Fruit fly (Drosophila melanogaster): ENCODE results near the gene Fur1.
A peak's percentile ranks its signal among the peaks of the same experiment; 100 is the strongest.

Fur1 gene

DNA sequence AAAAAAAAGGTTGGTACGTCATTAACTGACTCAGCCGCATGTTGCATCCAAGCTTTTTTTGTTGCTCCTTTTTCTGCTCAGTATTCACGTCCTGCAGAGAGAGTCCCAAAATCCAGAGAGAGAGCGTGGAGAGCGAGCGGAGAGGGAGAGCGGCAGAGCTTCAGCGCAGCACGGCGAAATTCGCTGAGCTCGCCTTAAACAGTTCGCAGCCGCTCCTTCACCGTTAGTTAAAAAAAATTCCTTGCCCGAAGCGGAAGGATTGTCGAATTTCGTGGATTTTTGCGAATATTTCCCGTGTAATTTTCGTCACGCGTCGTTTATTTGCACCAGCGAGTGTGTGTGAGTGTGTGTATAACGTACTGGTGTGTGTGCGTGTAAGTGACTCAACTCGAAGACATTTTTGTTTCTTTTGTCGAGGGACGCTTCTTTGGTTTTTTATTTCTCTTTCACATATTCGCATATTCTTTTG is 45.3 kb upstream of the Fur1 start (continued):
- peak; percentile 65; the same call in 2 of the 3 replicates for TF ChIP-seq CG6163 (GFP tag; IDR thresholded peaks at IDR 0.05)
- no peak for TF ChIP-seq CG10669 (GFP tag; optimal IDR thresholded peaks at IDR 0.05)
- no peak for TF ChIP-seq acj6 (GFP tag; optimal IDR thresholded peaks at IDR 0.05)
- TF ChIP-seq CG31627 (GFP tag; optimal IDR thresholded peaks at IDR 0.05) = no peak
- TF ChIP-seq fd85E (GFP tag; optimal IDR thresholded peaks at IDR 0.05) = no peak
- TF ChIP-seq CG1621 (tag; optimal IDR thresholded peaks at IDR 0.05) = peak; percentile 14
- TF ChIP-seq spab (GFP tag; optimal IDR thresholded peaks at IDR 0.05) = peak; percentile 37
- no peak for TF ChIP-seq lz (GFP tag; optimal IDR thresholded peaks at IDR 0.05)
- no peak for TF ChIP-seq Sox14 (GFP tag; optimal IDR thresholded peaks at IDR 0.05)
- TF ChIP-seq CG11902 (GFP tag; optimal IDR thresholded peaks at IDR 0.05) = no peak
- TF ChIP-seq CG9139 (GFP tag; optimal IDR thresholded peaks at IDR 0.05) = peak; percentile 64
- TF ChIP-seq CG6854 (GFP tag; optimal IDR thresholded peaks at IDR 0.05) = peak; percentile 65
- peak; percentile 73 for TF ChIP-seq Eip78C (GFP tag)
- peak; percentile 21 for TF ChIP-seq net (GFP tag; optimal IDR thresholded peaks at IDR 0.05)
- TF ChIP-seq dsx (GFP tag; optimal IDR thresholded peaks at IDR 0.05; ENCODE audit: poor library complexity, severe bottlenecking) = peak; percentile 28

DNA sequence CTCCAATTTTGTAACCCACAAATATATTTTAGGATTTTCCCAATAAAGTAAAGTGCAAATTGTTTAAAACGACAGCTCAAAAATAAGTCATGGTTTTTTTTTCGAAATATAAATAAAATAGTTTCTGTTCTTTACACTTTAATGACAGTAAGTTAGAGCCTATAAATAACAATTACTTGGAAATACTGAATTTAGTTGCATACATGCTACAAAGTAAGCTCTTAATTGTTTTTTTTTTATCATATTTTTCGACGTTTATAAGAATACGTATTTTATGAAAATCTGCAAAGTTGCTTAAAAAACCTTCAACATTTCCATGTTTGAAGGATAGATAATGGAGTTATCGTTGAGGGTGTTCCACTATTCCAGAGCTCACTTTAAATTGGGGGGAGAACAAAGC is 44.7 kb upstream of the Fur1 start:
- TF ChIP-seq CG8632 (GFP tag; optimal IDR thresholded peaks at IDR 0.05) = no peak
- TF ChIP-seq CG8319 (GFP tag; optimal IDR thresholded peaks at IDR 0.05) = no peak
- no peak for TF ChIP-seq CG6854 (GFP tag; optimal IDR thresholded peaks at IDR 0.05)
- no peak for TF ChIP-seq Ets96B (tag; optimal IDR thresholded peaks at IDR 0.05)
- TF ChIP-seq CG1621 (tag; optimal IDR thresholded peaks at IDR 0.05) = no peak
- no peak for TF ChIP-seq vri (GFP tag; optimal IDR thresholded peaks at IDR 0.05)
- peak; percentile 17 for TF ChIP-seq Hr4 (GFP tag; optimal IDR thresholded peaks at IDR 0.05)
- no peak for TF ChIP-seq CG6276 (GFP tag; optimal IDR thresholded peaks at IDR 0.05)
- peak; percentile 12 for TF ChIP-seq Met (GFP tag; optimal IDR thresholded peaks at IDR 0.05)
- no peak for TF ChIP-seq Gug (GFP tag; IDR thresholded peaks at IDR 0.05)
- no peak for TF ChIP-seq ss (GFP tag; optimal IDR thresholded peaks at IDR 0.05)
- peak; percentile 36 for TF ChIP-seq pdm3 (GFP tag; optimal IDR thresholded peaks at IDR 0.05)
- no peak for TF ChIP-seq Lpt (GFP tag; optimal IDR thresholded peaks at IDR 0.05)
- peak; percentile 7 for TF ChIP-seq achi (GFP tag; optimal IDR thresholded peaks at IDR 0.05)
- TF ChIP-seq CG11294 (GFP tag; IDR thresholded peaks at IDR 0.05) = no peak
- TF ChIP-seq CG7368 (GFP tag; optimal IDR thresholded peaks at IDR 0.05) = no peak
- peak; percentile 16 for TF ChIP-seq CG34406 (GFP tag; optimal IDR thresholded peaks at IDR 0.05)
- no peak for TF ChIP-seq CG8119 (GFP tag; IDR thresholded peaks at IDR 0.05)
- peak; percentile 18 for TF ChIP-seq Hr39 (GFP tag; optimal IDR thresholded peaks at IDR 0.05)
- no peak for TF ChIP-seq Ets21C (GFP tag; optimal IDR thresholded peaks at IDR 0.05)
- no peak for TF ChIP-seq cyc (GFP tag; optimal IDR thresholded peaks at IDR 0.05)
- TF ChIP-seq Smox (GFP tag; optimal IDR thresholded peaks at IDR 0.05) = peak; percentile 22
- no peak for TF ChIP-seq fd59A (GFP tag; optimal IDR thresholded peaks at IDR 0.05)
- TF ChIP-seq topi (GFP tag; optimal IDR thresholded peaks at IDR 0.05) = peak; percentile 26
- no peak for TF ChIP-seq CG4318 (GFP tag; optimal IDR thresholded peaks at IDR 0.05)
- TF ChIP-seq Sox15 (GFP tag; optimal IDR thresholded peaks at IDR 0.05) = peak; percentile 7
- TF ChIP-seq CG3032 (tag; optimal IDR thresholded peaks at IDR 0.05) = no peak
- no peak for TF ChIP-seq CG32006 (GFP tag; optimal IDR thresholded peaks at IDR 0.05)
- no peak for TF ChIP-seq CG16779 (tag; optimal IDR thresholded peaks at IDR 0.05)
- no peak for TF ChIP-seq CG3919 (GFP tag; optimal IDR thresholded peaks at IDR 0.05)
- TF ChIP-seq CG15336 (GFP tag; IDR thresholded peaks at IDR 0.05) = no peak
- TF ChIP-seq dac (GFP tag; optimal IDR thresholded peaks at IDR 0.05) = no peak
- peak; percentile 31 for TF ChIP-seq CG31627 (GFP tag; optimal IDR thresholded peaks at IDR 0.05)
- TF ChIP-seq acj6 (GFP tag; optimal IDR thresholded peaks at IDR 0.05) = no peak
- no peak for TF ChIP-seq Sox102F (GFP tag; optimal IDR thresholded peaks at IDR 0.05)
- TF ChIP-seq dsx (GFP tag; optimal IDR thresholded peaks at IDR 0.05; ENCODE audit: poor library complexity, severe bottlenecking) = no peak
- TF ChIP-seq net (GFP tag; optimal IDR thresholded peaks at IDR 0.05) = no peak
- TF ChIP-seq spab (GFP tag; optimal IDR thresholded peaks at IDR 0.05) = no peak
- no peak for TF ChIP-seq CG6808 (GFP tag; optimal IDR thresholded peaks at IDR 0.05)
- peak; percentile 15 for TF ChIP-seq Eip75B (GFP tag; optimal IDR thresholded peaks at IDR 0.05)
- TF ChIP-seq svp (GFP tag) = peak; percentile 59
- peak; percentile 35 for TF ChIP-seq CG6792 (GFP tag; optimal IDR thresholded peaks at IDR 0.05)
- no peak for TF ChIP-seq Hr38 (GFP tag; optimal IDR thresholded peaks at IDR 0.05)

Measured in whole organism, prepupa.